Fruit fly (Drosophila melanogaster) whole organism, embryonic: ENCODE results near the gene tup.

Experiments
- Atf-2 ChIP-seq: fragments of 200-800 bp; sonication (Bioruptor generic); optimal IDR thresholded peaks from 2 replicates; lab custom pipeline; 2016; ENCODE audit warnings: missing biosample characterization, missing genetic modification characterization
- Bgb ChIP-seq: fragments of 200-800 bp; sonication (Bioruptor generic); IDR thresholded peaks from 2 replicates; pipeline ENCODE4 v1.3.6; 2022; ENCODE audit warnings: missing biosample characterization, missing genetic modification characterization; ENCODE audit not compliant: partially characterized antibody
- CG10431 ChIP-seq: fragments of 200-800 bp; sonication (Bioruptor generic); optimal IDR thresholded peaks from 3 replicates; lab custom pipeline; 2018; ENCODE audit warnings: missing biosample characterization, mild to moderate bottlenecking, missing genetic modification characterization
- CG10654 ChIP-seq: fragments of 200-800 bp; sonication (Bioruptor generic); optimal IDR thresholded peaks from 2 replicates; lab custom pipeline; 2016; ENCODE audit warnings: missing biosample characterization, missing genetic modification characterization
- CG11504 ChIP-seq: fragments of 200-800 bp; sonication (Bioruptor generic); optimal IDR thresholded peaks from 3 replicates; lab custom pipeline; 2019; ENCODE audit warnings: missing biosample characterization, mild to moderate bottlenecking, missing genetic modification characterization, moderate library complexity
- CG12071 ChIP-seq: fragments of 200-800 bp; sonication (Bioruptor generic); optimal IDR thresholded peaks from 3 replicates; lab custom pipeline; 2018; ENCODE audit warnings: missing biosample characterization, mild to moderate bottlenecking, missing genetic modification characterization
- CG12942 ChIP-seq: fragments of 200-800 bp; sonication (Bioruptor generic); optimal IDR thresholded peaks from 3 replicates; lab custom pipeline; 2016; ENCODE audit warnings: missing biosample characterization, missing genetic modification characterization
- CG14441 ChIP-seq: fragments of 200-800 bp; sonication (Bioruptor generic); IDR thresholded peaks from 2 replicates; pipeline ENCODE4 v1.3.6; 2022; ENCODE audit warnings: missing biosample characterization, missing genetic modification characterization
- CG14710 ChIP-seq: fragments of 200-800 bp; sonication (Bioruptor generic); optimal IDR thresholded peaks from 3 replicates; lab custom pipeline; 2019; ENCODE audit warnings: missing biosample characterization, mild to moderate bottlenecking, missing genetic modification characterization, moderate library complexity
- CG1529 ChIP-seq: fragments of 200-800 bp; sonication (Bioruptor generic); optimal IDR thresholded peaks from 3 replicates; lab custom pipeline; 2018; ENCODE audit warnings: missing biosample characterization, missing genetic modification characterization
- CG1602 ChIP-seq: fragments of 200-800 bp; sonication (Bioruptor generic); optimal IDR thresholded peaks from 3 replicates; lab custom pipeline; 2016; ENCODE audit warnings: missing biosample characterization, missing genetic modification characterization
- CG1603 ChIP-seq: fragments of 200-800 bp; sonication (Bioruptor generic); optimal IDR thresholded peaks from 2 replicates; lab custom pipeline; 2019; ENCODE audit warnings: missing biosample characterization, mild to moderate bottlenecking, missing genetic modification characterization, moderate library complexity
- CG17328 ChIP-seq: fragments of 200-800 bp; sonication (Bioruptor generic); IDR thresholded peaks from 2 replicates; pipeline ENCODE4 v1.3.6; 2022; ENCODE audit warnings: missing biosample characterization, missing genetic modification characterization
- CG17361 ChIP-seq: fragments of 200-800 bp; sonication (Bioruptor generic); IDR thresholded peaks from 3 replicates; pipeline ENCODE4 v1.3.6; 2022; ENCODE audit warnings: missing biosample characterization, missing genetic modification characterization
- CG18262 ChIP-seq: fragments of 200-800 bp; optimal IDR thresholded peaks from 3 replicates; lab custom pipeline; 2019; ENCODE audit warnings: missing biosample characterization, mild to moderate bottlenecking, missing genetic modification characterization, moderate library complexity
- CG18599 ChIP-seq: fragments of 200-800 bp; sonication (Bioruptor generic); optimal IDR thresholded peaks from 3 replicates; lab custom pipeline; 2017; ENCODE audit warnings: missing biosample characterization, missing genetic modification characterization, mild to moderate bottlenecking, moderate library complexity, missing genetic modification reagents
- CG2202 ChIP-seq: fragments of 200-800 bp; sonication (Bioruptor generic); optimal IDR thresholded peaks from 2 replicates; lab custom pipeline; 2018; ENCODE audit warnings: missing biosample characterization, mild to moderate bottlenecking, missing genetic modification characterization
- CG2875 ChIP-seq: fragments of 200-800 bp; sonication (Bioruptor generic); optimal IDR thresholded peaks from 2 replicates; lab custom pipeline; 2017; ENCODE audit warnings: missing biosample characterization, mild to moderate bottlenecking, missing genetic modification characterization, missing genetic modification reagents
- CG43689 ChIP-seq: fragments of 200-800 bp; sonication (Bioruptor generic); IDR thresholded peaks from 2 replicates; pipeline ENCODE4 v1.3.6; 2022; ENCODE audit warnings: missing biosample characterization, missing genetic modification characterization
- CG6254 ChIP-seq: fragments of 200-800 bp; sonication (Bioruptor generic); optimal IDR thresholded peaks from 3 replicates; lab custom pipeline; 2017; ENCODE audit warnings: mild to moderate bottlenecking, missing biosample characterization, missing genetic modification reagents, missing genetic modification characterization
- CG8089 ChIP-seq: fragments of 200-800 bp; sonication (Bioruptor generic); optimal IDR thresholded peaks from 3 replicates; lab custom pipeline; 2016; ENCODE audit warnings: missing biosample characterization, missing genetic modification characterization
- CG8290 ChIP-seq, 3 experiments: fragments of 200-800 bp; sonication (Bioruptor generic); optimal IDR thresholded peaks; 2 replicates each; lab custom pipeline; 2016 to 2019; ENCODE audit warnings: missing biosample characterization in 3 of 3, missing genetic modification characterization in 3 of 3, mild to moderate bottlenecking in 2 of 3, moderate library complexity in 1 of 3
- CG8388 ChIP-seq: fragments of 200-800 bp; sonication (Bioruptor generic); optimal IDR thresholded peaks from 2 replicates; lab custom pipeline; 2019; ENCODE audit warnings: missing biosample characterization, mild to moderate bottlenecking, missing genetic modification characterization, moderate library complexity
- D19A ChIP-seq: fragments of 200-800 bp; optimal IDR thresholded peaks from 3 replicates; lab custom pipeline; 2019; ENCODE audit warnings: missing biosample characterization, mild to moderate bottlenecking, missing genetic modification characterization, moderate library complexity
- Dad ChIP-seq: fragments of 200-800 bp; sonication (Bioruptor generic); optimal IDR thresholded peaks from 3 replicates; lab custom pipeline; 2016; ENCODE audit warnings: missing biosample characterization, missing genetic modification characterization
- E2f1 ChIP-seq: fragments of 200-800 bp; sonication (Bioruptor generic); IDR thresholded peaks from 2 replicates; pipeline ENCODE4 v1.3.6; 2022; ENCODE audit warnings: missing biosample characterization, missing genetic modification characterization
- Ets65A ChIP-seq: fragments of 200-800 bp; sonication (Bioruptor generic); peaks from one replicate; lab custom pipeline; 2016; ENCODE audit warnings: missing biosample characterization, missing genetic modification characterization
- HmgZ ChIP-seq: fragments of 200-800 bp; sonication (Bioruptor generic); optimal IDR thresholded peaks from 2 replicates; lab custom pipeline; 2018; ENCODE audit warnings: missing biosample characterization, mild to moderate bottlenecking, missing genetic modification characterization
- Mad ChIP-seq: fragments of 200-800 bp; sonication (Bioruptor generic); optimal IDR thresholded peaks from 2 replicates; lab custom pipeline; 2016; ENCODE audit warnings: missing biosample characterization, missing genetic modification characterization
- Neu2 ChIP-seq: fragments of 200-800 bp; sonication (Bioruptor generic); optimal IDR thresholded peaks from 3 replicates; lab custom pipeline; 2016; ENCODE audit warnings: missing biosample characterization, missing genetic modification characterization, borderline replicate concordance
- Sox100B ChIP-seq: fragments of 200-800 bp; sonication (Bioruptor generic); optimal IDR thresholded peaks from 3 replicates; lab custom pipeline; 2018; ENCODE audit warnings: missing biosample characterization, mild to moderate bottlenecking, missing genetic modification characterization
- chm ChIP-seq: fragments of 200-800 bp; sonication (Bioruptor generic); IDR thresholded peaks from 2 replicates; pipeline ENCODE4 v1.3.6; 2022; ENCODE audit warnings: missing biosample characterization, missing genetic modification characterization
- cwo ChIP-seq: fragments of 200-800 bp; sonication (Bioruptor generic); optimal IDR thresholded peaks from 3 replicates; lab custom pipeline; 2017; ENCODE audit warnings: missing biosample characterization, missing genetic modification characterization, mild to moderate bottlenecking, moderate library complexity, missing genetic modification reagents
- dmrt99B ChIP-seq: fragments of 200-800 bp; sonication (Bioruptor generic); optimal IDR thresholded peaks from 2 replicates; lab custom pipeline; 2018; ENCODE audit warnings: missing biosample characterization, mild to moderate bottlenecking, missing genetic modification characterization, moderate library complexity
- dpn ChIP-seq, 2 experiments: fragments of 200-800 bp; sonication (Bioruptor generic); optimal IDR thresholded peaks; 3 replicates each; lab custom pipeline; 2016; ENCODE audit warnings: missing biosample characterization in 2 of 2, missing genetic modification characterization in 2 of 2
- en ChIP-seq: fragments of 200-800 bp; sonication (Bioruptor generic); optimal IDR thresholded peaks from 2 replicates; lab custom pipeline; 2016; ENCODE audit warnings: missing biosample characterization, missing genetic modification characterization
- gcm2 ChIP-seq: fragments of 200-800 bp; sonication (Bioruptor generic); optimal IDR thresholded peaks from 2 replicates; lab custom pipeline; 2016; ENCODE audit warnings: missing biosample characterization, missing genetic modification characterization
- jing ChIP-seq: fragments of 200-800 bp; sonication (Bioruptor generic); optimal IDR thresholded peaks from 2 replicates; lab custom pipeline; 2018; ENCODE audit warnings: missing biosample characterization, mild to moderate bottlenecking, missing genetic modification characterization
- lola ChIP-seq, 3 experiments: fragments of >200 bp in 2 of 3; fragments of 200-800 bp in 1 of 3; sonication (Bioruptor generic) in 1 of 3; optimal IDR thresholded peaks; 2 replicates each; lab custom pipeline; 2017 to 2019; ENCODE audit warnings: missing biosample characterization in 3 of 3, missing genetic modification characterization in 3 of 3, mild to moderate bottlenecking in 1 of 3, moderate library complexity in 1 of 3
- lov ChIP-seq, 2 experiments: fragments of 200-800 bp in 1 of 2; fragments of >200 bp in 1 of 2; sonication (Bioruptor generic) in 1 of 2; IDR thresholded peaks in 1 of 2; optimal IDR thresholded peaks in 1 of 2; 2 replicates in 1 of 2; 3 replicates in 1 of 2; pipeline versions ENCODE4 v1.3.6 to Lab custom; 2017 to 2022; ENCODE audit warnings: missing biosample characterization in 1 of 2, missing genetic modification characterization in 1 of 2
- pan ChIP-seq, 4 experiments: fragments of >200 bp in 3 of 4; fragments of 200-800 bp in 1 of 4; sonication (Bioruptor generic) in 1 of 4; optimal IDR thresholded peaks in 3 of 4; IDR thresholded peaks in 1 of 4; 2 replicates each; pipeline versions ENCODE4 v1.3.6 to Lab custom; 2017 to 2022; ENCODE audit warnings: missing biosample characterization in 2 of 4, missing genetic modification characterization in 2 of 4, mixed read lengths in 1 of 4
- pho ChIP-seq: fragments of 200-800 bp; sonication (Bioruptor generic); optimal IDR thresholded peaks from 2 replicates; lab custom pipeline; 2016; ENCODE audit warnings: missing biosample characterization, missing genetic modification characterization
- sc ChIP-seq, 3 experiments: fragments of >200 bp in 2 of 3; fragments of 200-800 bp in 1 of 3; sonication (Bioruptor generic) in 1 of 3; optimal IDR thresholded peaks; 2 replicates in 2 of 3; 3 replicates in 1 of 3; lab custom pipeline; 2017; ENCODE audit warnings: mild to moderate bottlenecking in 1 of 3, missing biosample characterization in 1 of 3, missing genetic modification characterization in 1 of 3, missing genetic modification reagents in 1 of 3
- sd ChIP-seq: fragments of 200-800 bp; sonication (Bioruptor generic); optimal IDR thresholded peaks from 3 replicates; lab custom pipeline; 2018; ENCODE audit warnings: missing biosample characterization, mild to moderate bottlenecking, missing genetic modification characterization, moderate library complexity
- sens-2 ChIP-seq: fragments of 200-800 bp; sonication (Bioruptor generic); IDR thresholded peaks from 2 replicates; pipeline ENCODE4 v1.3.6; 2022; ENCODE audit warnings: missing biosample characterization, missing genetic modification characterization
- sob ChIP-seq: fragments of 200-800 bp; sonication (Bioruptor generic); IDR thresholded peaks from 2 replicates; pipeline ENCODE4 v1.3.6; 2022; ENCODE audit warnings: missing biosample characterization, missing genetic modification characterization
- wek ChIP-seq: fragments of 200-800 bp; sonication (Bioruptor generic); optimal IDR thresholded peaks from 3 replicates; lab custom pipeline; 2018; ENCODE audit warnings: missing biosample characterization, mild to moderate bottlenecking, missing genetic modification characterization, moderate library complexity

tup gene

dm6 chr2L:18822805-18823204 lies 58.3 kb downstream of the tup start (continued):
- no peak for TF ChIP-seq sd
- no peak for TF ChIP-seq Dad
- TF ChIP-seq CG10654 (GFP tag; lab: Kevin White, UChicago) = peak; percentile 44
- TF ChIP-seq chm = peak; percentile 42; the same call in 1 of the 2 replicates
- 0 out of 2 replicates have a peak, but pooled peaks have one; percentile 23 for TF ChIP-seq CG43689
- TF ChIP-seq pan (optimal IDR thresholded peaks at IDR 0.05; lab: Kevin White, UChicago) = no peak
- TF ChIP-seq pan (GFP tag; optimal IDR thresholded peaks at IDR 0.05 in 1 of 2, IDR thresholded peaks at IDR 0.05 in 1 of 2) = peak in 1 of 2 experiments; percentile 35
- TF ChIP-seq wek = peak; percentile 75
- TF ChIP-seq lola (GFP tag; optimal IDR thresholded peaks at IDR 0.05; lab: Kevin White, UChicago) = peak in 1 of 3 experiments; percentile 40
- peak; percentile 66 for TF ChIP-seq CG1529 (GFP tag; lab: Kevin White, UChicago)
- peak; percentile 38 for TF ChIP-seq CG6254 (GFP tag; lab: Kevin White, UChicago)
- TF ChIP-seq Mad (GFP tag; lab: Kevin White, UChicago) = no peak
- TF ChIP-seq CG2202 (tag; lab: Kevin White, UChicago) = peak; percentile 65
- no peak for TF ChIP-seq jing (GFP tag; lab: Kevin White, UChicago)
- peak; percentile 29; the same call in 1 of the 2 replicates for TF ChIP-seq E2f1 (GFP tag; lab: Robert Waterston, UW)
- TF ChIP-seq sens-2 (GFP tag; lab: Robert Waterston, UW) = 0 out of 2 replicates have a peak, but pooled peaks have one; percentile 38
- no peak for TF ChIP-seq sc (optimal IDR thresholded peaks at IDR 0.05; lab: Kevin White, UChicago)
- peak; percentile 47 for TF ChIP-seq sc (GFP tag; optimal IDR thresholded peaks at IDR 0.05; lab: Kevin White, UChicago)
- TF ChIP-seq Neu2 (GFP tag; lab: Kevin White, UChicago) = no peak
- TF ChIP-seq Atf-2 (GFP tag; lab: Kevin White, UChicago) = peak; percentile 27
- TF ChIP-seq CG8089 (GFP tag; lab: Kevin White, UChicago) = peak; percentile 55
- peak; percentile 60 for TF ChIP-seq CG12071 (GFP tag; lab: Kevin White, UChicago)
- no peak for TF ChIP-seq pho (GFP tag; lab: Kevin White, UChicago)
- no peak for TF ChIP-seq Ets65A (GFP tag; lab: Kevin White, UChicago)
- TF ChIP-seq dmrt99B (tag; lab: Kevin White, UChicago) = peak; percentile 26
- TF ChIP-seq CG1603 (tag; lab: Kevin White, UChicago) = peak; percentile 38
- TF ChIP-seq CG18262 (tag; lab: Kevin White, UChicago) = peak; percentile 36
- TF ChIP-seq D19A (tag; lab: Kevin White, UChicago) = peak; percentile 32
- TF ChIP-seq sob (GFP tag; lab: Robert Waterston, UW) = peak; percentile 69
- no peak for TF ChIP-seq lov (optimal IDR thresholded peaks at IDR 0.05; lab: Kevin White, UChicago)
- peak; percentile 80; the same call in 1 of the 3 replicates for TF ChIP-seq lov (GFP tag; IDR thresholded peaks at IDR 0.05; lab: Robert Waterston, UW)
- TF ChIP-seq CG8290 (GFP tag; optimal IDR thresholded peaks at IDR 0.05; lab: Kevin White, UChicago) = no peak
- TF ChIP-seq CG8290 (tag; optimal IDR thresholded peaks at IDR 0.05; lab: Kevin White, UChicago) = peak; percentile 60 to 69
- peak; percentile 11 for TF ChIP-seq CG8388
- no peak for TF ChIP-seq Bgb (GFP tag; lab: Robert Waterston, UW)
- TF ChIP-seq CG11504 = peak; percentile 36
- peak; percentile 73 for TF ChIP-seq CG2875 (GFP tag; lab: Kevin White, UChicago)
- peak; percentile 32; the same call in 1 of the 2 replicates for TF ChIP-seq CG17328
- TF ChIP-seq CG12942 (GFP tag; lab: Kevin White, UChicago) = peak; percentile 9
- TF ChIP-seq gcm2 (GFP tag; lab: Kevin White, UChicago) = no peak
- peak; percentile 66 for TF ChIP-seq CG10431
- TF ChIP-seq cwo (GFP tag; lab: Kevin White, UChicago) = peak; percentile 81
- peak; percentile 42; the same call in 2 of the 3 replicates for TF ChIP-seq CG17361 (GFP tag; lab: Robert Waterston, UW)
- peak; percentile 72 for TF ChIP-seq CG18599
- peak; percentile 55 for TF ChIP-seq Sox100B (GFP tag; lab: Kevin White, UChicago)
- peak; percentile 36 for TF ChIP-seq CG14710 (tag; lab: Kevin White, UChicago)
- TF ChIP-seq CG1602 (GFP tag; lab: Kevin White, UChicago) = peak; percentile 24
- no peak; the same call in 1 of the 2 replicates for TF ChIP-seq CG14441 (GFP tag; lab: Robert Waterston, UW)
- peak; percentile 2 for TF ChIP-seq en
- no peak for TF ChIP-seq HmgZ (tag; lab: Kevin White, UChicago)
- peak in 1 of 2 experiments; percentile 18 for TF ChIP-seq dpn (GFP tag; optimal IDR thresholded peaks at IDR 0.05; lab: Kevin White, UChicago)
